Worm (Caenorhabditis elegans) whole organism, late embryonic: ENCODE data around the gene srt-63.

Source experiments
- C08G9.2 ChIP-seq: sonication (generic microtip); optimal IDR thresholded peaks from 2 replicates; lab custom pipeline; 2016; ENCODE audit warnings: mild to moderate bottlenecking, missing genetic modification characterization, moderate library complexity, missing compliant biosample characterization
- F13H6.1 ChIP-seq: sonication (generic microtip); optimal IDR thresholded peaks from 2 replicates; lab custom pipeline; 2016; ENCODE audit warnings: missing genetic modification characterization, missing compliant biosample characterization
- K02D7.2 ChIP-seq: sonication (generic microtip); optimal IDR thresholded peaks from 2 replicates; lab custom pipeline; 2017; ENCODE audit warnings: mild to moderate bottlenecking, missing genetic modification characterization, missing compliant biosample characterization
- K09A11.1 ChIP-seq: sonication (generic microtip); optimal IDR thresholded peaks from 2 replicates; lab custom pipeline; 2017; ENCODE audit warnings: antibody characterized with exemption, mild to moderate bottlenecking, missing genetic modification characterization, missing compliant biosample characterization; ENCODE audit not compliant: insufficient read depth
- T23F11.4 ChIP-seq: fragments of 200-800 bp; sonication (Bioruptor generic); optimal IDR thresholded peaks from 2 replicates; lab custom pipeline; 2018; ENCODE audit warnings: mild to moderate bottlenecking, missing genetic modification characterization, missing compliant biosample characterization
- ahr-1 ChIP-seq: sonication (generic microtip); optimal IDR thresholded peaks from 2 replicates; lab custom pipeline; 2016; ENCODE audit warnings: missing genetic modification characterization, missing compliant biosample characterization
- ceh-18 ChIP-seq: sonication (generic microtip); optimal IDR thresholded peaks from 2 replicates; lab custom pipeline; 2016; ENCODE audit warnings: missing genetic modification characterization, missing compliant biosample characterization
- ceh-31 ChIP-seq: sonication (generic microtip); optimal IDR thresholded peaks from 2 replicates; lab custom pipeline; 2016; ENCODE audit warnings: missing genetic modification characterization, missing compliant biosample characterization
- ceh-34 ChIP-seq: sonication (generic microtip); optimal IDR thresholded peaks from 2 replicates; lab custom pipeline; 2016; ENCODE audit warnings: mild to moderate bottlenecking, missing genetic modification characterization, missing compliant biosample characterization
- ceh-6 ChIP-seq: fragments of 200-800 bp; sonication (Bioruptor generic); optimal IDR thresholded peaks from 2 replicates; lab custom pipeline; 2018; ENCODE audit warnings: mild to moderate bottlenecking, missing genetic modification characterization, missing compliant biosample characterization
- ceh-9 ChIP-seq: sonication (generic microtip); optimal IDR thresholded peaks from 2 replicates; lab custom pipeline; 2016; ENCODE audit warnings: mild to moderate bottlenecking, missing genetic modification characterization, inconsistent platforms, missing compliant biosample characterization
- che-1 ChIP-seq: sonication (generic microtip); optimal IDR thresholded peaks from 2 replicates; lab custom pipeline; 2016; ENCODE audit warnings: mild to moderate bottlenecking, missing genetic modification characterization, missing compliant biosample characterization
- elt-4 ChIP-seq: sonication (generic microtip); optimal IDR thresholded peaks from 2 replicates; lab custom pipeline; 2016; ENCODE audit warnings: missing genetic modification characterization, missing compliant biosample characterization
- eyg-1 ChIP-seq: sonication (generic microtip); optimal IDR thresholded peaks from 2 replicates; lab custom pipeline; 2016; ENCODE audit warnings: missing genotype, missing genetic modification characterization, missing compliant biosample characterization
- fax-1 ChIP-seq: sonication (generic microtip); optimal IDR thresholded peaks from 2 replicates; lab custom pipeline; 2016; ENCODE audit warnings: missing genotype, missing genetic modification characterization, missing compliant biosample characterization
- fkh-10 ChIP-seq: fragments of 150-350 bp; optimal IDR thresholded peaks from 2 replicates; lab custom pipeline; 2014; ENCODE audit warnings: missing biosample characterization, missing genetic modification reagents, missing genetic modification characterization
- fkh-6 ChIP-seq: sonication (generic microtip); optimal IDR thresholded peaks from 2 replicates; lab custom pipeline; 2016; ENCODE audit warnings: missing genetic modification characterization, missing compliant biosample characterization
- gmeb-2 ChIP-seq: sonication (generic microtip); optimal IDR thresholded peaks from 2 replicates; lab custom pipeline; 2016; ENCODE audit warnings: missing genetic modification characterization, inconsistent platforms, missing compliant biosample characterization
- hlh-15 ChIP-seq: sonication (generic microtip); optimal IDR thresholded peaks from 2 replicates; lab custom pipeline; 2016; ENCODE audit warnings: missing genetic modification characterization, missing compliant biosample characterization
- hlh-30 ChIP-seq: sonication (generic microtip); optimal IDR thresholded peaks from 2 replicates; lab custom pipeline; 2017; ENCODE audit warnings: antibody characterized with exemption, missing genetic modification characterization, missing compliant biosample characterization; ENCODE audit not compliant: insufficient read depth
- hlh-6 ChIP-seq: sonication (generic microtip); optimal IDR thresholded peaks from 2 replicates; lab custom pipeline; 2016; ENCODE audit warnings: missing genotype, missing genetic modification characterization, missing compliant biosample characterization
- lim-6 ChIP-seq: sonication (generic microtip); optimal IDR thresholded peaks from 2 replicates; lab custom pipeline; 2016; ENCODE audit warnings: missing genetic modification characterization, missing compliant biosample characterization
- lin-11 ChIP-seq: fragments of 200-800 bp; sonication (Bioruptor generic); optimal IDR thresholded peaks from 2 replicates; lab custom pipeline; 2018; ENCODE audit warnings: mild to moderate bottlenecking, missing genetic modification characterization, missing compliant biosample characterization
- madf-2 ChIP-seq: sonication (generic microtip); optimal IDR thresholded peaks from 2 replicates; lab custom pipeline; 2017; ENCODE audit warnings: missing genetic modification characterization, missing compliant biosample characterization
- mec-3 ChIP-seq: sonication (generic microtip); optimal IDR thresholded peaks from 2 replicates; lab custom pipeline; 2016; ENCODE audit warnings: borderline replicate concordance, missing genetic modification characterization, missing compliant biosample characterization
- nhr-232 ChIP-seq: sonication (generic microtip); optimal IDR thresholded peaks from 2 replicates; lab custom pipeline; 2016; ENCODE audit warnings: missing genetic modification characterization, missing compliant biosample characterization
- pha-4 ChIP-seq: fragments of 150-350 bp; optimal IDR thresholded peaks from 2 replicates; lab custom pipeline; 2018; ENCODE audit warnings: missing biosample characterization, missing genetic modification reagents, missing genetic modification characterization
- rnt-1 ChIP-seq: sonication (generic microtip); optimal IDR thresholded peaks from 2 replicates; lab custom pipeline; 2016; ENCODE audit warnings: missing genetic modification characterization, missing compliant biosample characterization
- sdc-2 ChIP-seq: sonication (generic microtip); optimal IDR thresholded peaks from 2 replicates; lab custom pipeline; 2016; ENCODE audit warnings: missing genotype, missing genetic modification characterization, missing compliant biosample characterization
- syd-9 ChIP-seq: sonication (generic microtip); optimal IDR thresholded peaks from 2 replicates; lab custom pipeline; 2016; ENCODE audit warnings: mild to moderate bottlenecking, missing genetic modification characterization, moderate library complexity, missing compliant biosample characterization
- tbx-7 ChIP-seq: sonication (generic microtip); optimal IDR thresholded peaks from 2 replicates; lab custom pipeline; 2016; ENCODE audit warnings: missing genotype, missing genetic modification characterization, missing compliant biosample characterization
- ttx-3 ChIP-seq: sonication (generic microtip); optimal IDR thresholded peaks from 2 replicates; lab custom pipeline; 2016; ENCODE audit warnings: missing genetic modification reagents, missing genetic modification characterization, missing compliant biosample characterization
- unc-3 ChIP-seq, 2 experiments: fragments of 200-800 bp in 1 of 2; sonication (Bioruptor generic) in 1 of 2; sonication (generic microtip) in 1 of 2; conservative IDR thresholded peaks in 1 of 2; optimal IDR thresholded peaks in 1 of 2; 2 replicates each; pipeline versions ENCODE4 v1.3.6 to Lab custom; 2016 to 2022; ENCODE audit warnings: missing compliant biosample characterization in 2 of 2, missing genetic modification characterization in 2 of 2, missing genetic modification reagents in 1 of 2
- unc-42 ChIP-seq: sonication (generic microtip); optimal IDR thresholded peaks from 2 replicates; lab custom pipeline; 2016; ENCODE audit warnings: missing genotype, missing genetic modification characterization, missing compliant biosample characterization
- unc-55 ChIP-seq: sonication (generic microtip); optimal IDR thresholded peaks from 2 replicates; lab custom pipeline; 2017; ENCODE audit warnings: missing biosample characterization, missing genetic modification reagents, missing genetic modification characterization
- unc-86 ChIP-seq: sonication (generic microtip); optimal IDR thresholded peaks from 2 replicates; lab custom pipeline; 2016; ENCODE audit warnings: missing genetic modification characterization, missing compliant biosample characterization
- ztf-16 ChIP-seq: sonication (generic microtip); optimal IDR thresholded peaks from 2 replicates; lab custom pipeline; 2017; ENCODE audit warnings: missing genetic modification characterization, missing compliant biosample characterization

srt-63 gene

ce11 chrV:3284629-3285028 lies 28.7 kb upstream of the srt-63 start, which contains the start of gene F35F10.5:
Gene F35F10.5, plus strand, starts transcription at chrV:3284929.
- no peak for TF ChIP-seq fax-1 (tag; lab: Kevin White, UChicago)
- no peak for TF ChIP-seq elt-4 (tag; lab: Kevin White, UChicago)
- TF ChIP-seq K02D7.2 (tag; lab: Kevin White, UChicago): no peak
- TF ChIP-seq ceh-6: no peak
- no peak for TF ChIP-seq T23F11.4 (GFP tag; lab: Kevin White, UChicago)
- TF ChIP-seq unc-55: no peak
- no peak for TF ChIP-seq ceh-31
- no peak for TF ChIP-seq lin-11 (tag; lab: Kevin White, UChicago)
- no peak for TF ChIP-seq ceh-34
- no peak for TF ChIP-seq nhr-232 (tag; lab: Kevin White, UChicago)
- no peak for TF ChIP-seq madf-2 (tag; lab: Kevin White, UChicago)
- no peak for TF ChIP-seq K09A11.1 (tag; lab: Kevin White, UChicago)
- no peak for TF ChIP-seq tbx-7 (tag; lab: Kevin White, UChicago)
- no peak for TF ChIP-seq hlh-15 (tag; lab: Kevin White, UChicago)
- TF ChIP-seq unc-86 (tag; lab: Kevin White, UChicago): no peak
- no peak for TF ChIP-seq unc-42 (tag; lab: Kevin White, UChicago)

ce11 chrV:3282957-3283356 lies 27.0 kb upstream of the srt-63 start, which contains the start of gene str-64:
Gene str-64, plus strand, starts transcription at chrV:3283257.
- TF ChIP-seq rnt-1 (no peak), fkh-6 (tag; lab: Kevin White, UChicago) (no peak), tbx-7 (tag; lab: Kevin White, UChicago) (no peak), unc-55 (no peak), ahr-1 (tag; lab: Kevin White, UChicago) (no peak), elt-4 (tag; lab: Kevin White, UChicago) (no peak), C08G9.2 (tag; lab: Kevin White, UChicago) (no peak), mec-3 (tag; lab: Kevin White, UChicago) (no peak), ceh-6 (no peak), eyg-1 (tag; lab: Kevin White, UChicago) (no peak), fkh-10 (no peak), unc-42 (tag; lab: Kevin White, UChicago) (no peak), hlh-30 (tag; lab: Kevin White, UChicago) (no peak), ceh-18 (tag; lab: Kevin White, UChicago) (no peak), hlh-6 (tag; lab: Kevin White, UChicago) (no peak)

- TF ChIP-seq sdc-2 (no peak), pha-4 (tag; lab: Kevin White, UChicago) (no peak), rnt-1 (no peak), T23F11.4 (GFP tag; lab: Kevin White, UChicago) (no peak), ztf-16 (no peak), che-1 (tag; lab: Kevin White, UChicago) (no peak)
Observed at ce11 chrV:3281523-3281922, 25.6 kb upstream of the srt-63 start, which contains the start of gene T28A11.25. Gene T28A11.25, plus strand, starts transcription at chrV:3281823.

ce11 chrV:3280009-3280408 lies 24.1 kb upstream of the srt-63 start, which contains the start of gene T28A11.2:
Gene T28A11.2, plus strand, starts transcription at chrV:3280379.
- TF ChIP-seq ceh-34 (no peak), unc-3 (GFP tag; conservative IDR thresholded peaks at IDR 0.05; lab: Robert Waterston, UW) (no peak), unc-3 (tag; optimal IDR thresholded peaks at IDR 0.05; lab: Kevin White, UChicago) (no peak), fkh-10 (no peak), hlh-6 (tag; lab: Kevin White, UChicago) (no peak), ceh-9 (tag; lab: Kevin White, UChicago) (no peak), F13H6.1 (tag; lab: Kevin White, UChicago) (no peak), lim-6 (tag; lab: Kevin White, UChicago) (no peak), syd-9 (tag; lab: Kevin White, UChicago) (no peak), ttx-3 (no peak), gmeb-2 (tag; lab: Kevin White, UChicago) (no peak)
